Worm (Caenorhabditis elegans): Measurements from ENCODE around the gene xrn-1.

ce11 chrII:14052204-14052603, 16.5 kb upstream of the xrn-1 start, which contains the start of gene daf-5:
- TF ChIP-seq lin-14 (GFP tag; optimal IDR thresholded peaks at IDR 0.05) (no peak), nhr-76 (tag; optimal IDR thresholded peaks at IDR 0.05) (no peak), rnt-1 (tag; optimal IDR thresholded peaks at IDR 0.05) (no peak), jun-1 (tag; optimal IDR thresholded peaks at IDR 0.05) (no peak), aly-2 (tag; optimal IDR thresholded peaks at IDR 0.05) (no peak), fos-1 (tag; optimal IDR thresholded peaks at IDR 0.05) (no peak), unc-86 (tag; optimal IDR thresholded peaks at IDR 0.05) (no peak), nhr-28 (tag; optimal IDR thresholded peaks at IDR 0.05) (no peak), dpl-1 (GFP tag; optimal IDR thresholded peaks at IDR 0.05) (no peak)
